Worm (Caenorhabditis elegans): Measurements from ENCODE around the gene F56F11.4.

The F56F11.4 gene

ce11 chrIII:2855929-2856328, at the start of gene F56F11.4:
Gene F56F11.4, plus strand, starts transcription at chrIII:2856229.
- TF ChIP-seq sea-1 (GFP tag; conservative IDR thresholded peaks at IDR 0.05) = no peak
- TF ChIP-seq ama-1 (optimal IDR thresholded peaks at IDR 0.05) = no peak
- no peak for TF ChIP-seq tra-4 (tag; optimal IDR thresholded peaks at IDR 0.05)
- TF ChIP-seq tbx-37 (GFP tag; conservative IDR thresholded peaks at IDR 0.05) = no peak
- TF ChIP-seq ets-7 (tag; optimal IDR thresholded peaks at IDR 0.05) = no peak
- TF ChIP-seq pes-1 (GFP tag; IDR thresholded peaks at IDR 0.05) = no peak
- TF ChIP-seq hnd-1 (tag; optimal IDR thresholded peaks at IDR 0.05) = no peak
- no peak for TF ChIP-seq ceh-36 (tag; optimal IDR thresholded peaks at IDR 0.05)
- no peak for TF ChIP-seq F13C5.2 (tag; optimal IDR thresholded peaks at IDR 0.05)
- TF ChIP-seq tbx-11 (GFP tag; IDR thresholded peaks at IDR 0.05) = no peak
- no peak for TF ChIP-seq flt-1 (GFP tag; IDR thresholded peaks at IDR 0.05)
- no peak for TF ChIP-seq hmg-4 (GFP tag; optimal IDR thresholded peaks at IDR 0.05)
- no peak for TF ChIP-seq ceh-13 (GFP tag; optimal IDR thresholded peaks at IDR 0.05)
- no peak for TF ChIP-seq B0310.2 (tag; optimal IDR thresholded peaks at IDR 0.05)
- TF ChIP-seq scrt-1 (GFP tag; IDR thresholded peaks at IDR 0.05) = no peak
- no peak for TF ChIP-seq aly-1 (tag; optimal IDR thresholded peaks at IDR 0.05)
- TF ChIP-seq hmbx-1 (tag; optimal IDR thresholded peaks at IDR 0.05) = no peak

- TF ChIP-seq tbx-11 (GFP tag; IDR thresholded peaks at IDR 0.05) (0 out of 2 replicates have a peak, but pooled peaks have one; percentile 19), ceh-13 (GFP tag; optimal IDR thresholded peaks at IDR 0.05) (no peak), hmg-4 (GFP tag; optimal IDR thresholded peaks at IDR 0.05) (no peak), ama-1 (optimal IDR thresholded peaks at IDR 0.05) (no peak), sea-1 (GFP tag; conservative IDR thresholded peaks at IDR 0.05) (peak; percentile 49; the same call in 1 of the 2 replicates), pes-1 (GFP tag; IDR thresholded peaks at IDR 0.05) (0 out of 2 replicates have a peak, but pooled peaks have one; percentile 9), ets-7 (tag; optimal IDR thresholded peaks at IDR 0.05) (no peak), tbx-37 (GFP tag; conservative IDR thresholded peaks at IDR 0.05) (no peak)
These were observed 44.6 kb upstream of the F56F11.4 start for ce11 chrIII:2811410-2811809.

- TF ChIP-seq sea-1 (GFP tag; conservative IDR thresholded peaks at IDR 0.05) (no peak), tbx-37 (GFP tag; conservative IDR thresholded peaks at IDR 0.05) (no peak), B0310.2 (tag; optimal IDR thresholded peaks at IDR 0.05) (no peak), aly-1 (tag; optimal IDR thresholded peaks at IDR 0.05) (no peak), hmbx-1 (tag; optimal IDR thresholded peaks at IDR 0.05) (no peak), ceh-36 (tag; optimal IDR thresholded peaks at IDR 0.05) (no peak), hmg-4 (GFP tag; optimal IDR thresholded peaks at IDR 0.05) (no peak), hnd-1 (tag; optimal IDR thresholded peaks at IDR 0.05) (no peak), tbx-11 (GFP tag; IDR thresholded peaks at IDR 0.05) (no peak), ets-7 (tag; optimal IDR thresholded peaks at IDR 0.05) (no peak), pes-1 (GFP tag; IDR thresholded peaks at IDR 0.05) (no peak), ceh-13 (GFP tag; optimal IDR thresholded peaks at IDR 0.05) (no peak), F13C5.2 (tag; optimal IDR thresholded peaks at IDR 0.05) (no peak), scrt-1 (GFP tag; IDR thresholded peaks at IDR 0.05) (no peak), tra-4 (tag; optimal IDR thresholded peaks at IDR 0.05) (no peak)
These were observed 41.0 kb upstream of the F56F11.4 start, which contains the start of gene tufm-1 for ce11 chrIII:2814919-2815554. Gene tufm-1, minus strand, starts transcription at chrIII:2814969.

- TF ChIP-seq scrt-1 (GFP tag; IDR thresholded peaks at IDR 0.05) (no peak), ceh-36 (tag; optimal IDR thresholded peaks at IDR 0.05) (no peak), flt-1 (GFP tag; IDR thresholded peaks at IDR 0.05) (no peak), B0310.2 (tag; optimal IDR thresholded peaks at IDR 0.05) (no peak), ceh-13 (GFP tag; optimal IDR thresholded peaks at IDR 0.05) (no peak), pes-1 (GFP tag; IDR thresholded peaks at IDR 0.05) (no peak), aly-1 (tag; optimal IDR thresholded peaks at IDR 0.05) (no peak), ets-7 (tag; optimal IDR thresholded peaks at IDR 0.05) (no peak), tbx-11 (GFP tag; IDR thresholded peaks at IDR 0.05) (no peak)
These were observed 39.7 kb upstream of the F56F11.4 start for ce11 chrIII:2816205-2816923.

- TF ChIP-seq B0310.2 (tag; optimal IDR thresholded peaks at IDR 0.05) (no peak), ceh-36 (tag; optimal IDR thresholded peaks at IDR 0.05) (no peak), hmbx-1 (tag; optimal IDR thresholded peaks at IDR 0.05) (no peak), hnd-1 (tag; optimal IDR thresholded peaks at IDR 0.05) (no peak), pes-1 (GFP tag; IDR thresholded peaks at IDR 0.05) (no peak), tbx-37 (GFP tag; conservative IDR thresholded peaks at IDR 0.05) (no peak), hmg-4 (GFP tag; optimal IDR thresholded peaks at IDR 0.05) (no peak), ets-7 (tag; optimal IDR thresholded peaks at IDR 0.05) (no peak), tra-4 (tag; optimal IDR thresholded peaks at IDR 0.05) (no peak), sea-1 (GFP tag; conservative IDR thresholded peaks at IDR 0.05) (no peak), F13C5.2 (tag; optimal IDR thresholded peaks at IDR 0.05) (no peak), flt-1 (GFP tag; IDR thresholded peaks at IDR 0.05) (no peak), aly-1 (tag; optimal IDR thresholded peaks at IDR 0.05) (no peak)
These were observed 38.2 kb upstream of the F56F11.4 start for ce11 chrIII:2817847-2818246.

ce11 chrIII:2818980-2819379, 37.0 kb upstream of the F56F11.4 start, which contains the start of gene pipp-4P:
Gene pipp-4P, plus strand, starts transcription at chrIII:2819280.
- TF ChIP-seq B0310.2 (tag; optimal IDR thresholded peaks at IDR 0.05) (no peak), tbx-37 (GFP tag; conservative IDR thresholded peaks at IDR 0.05) (no peak), aly-1 (tag; optimal IDR thresholded peaks at IDR 0.05) (no peak), hmbx-1 (tag; optimal IDR thresholded peaks at IDR 0.05) (no peak), sea-1 (GFP tag; conservative IDR thresholded peaks at IDR 0.05) (no peak), scrt-1 (GFP tag; IDR thresholded peaks at IDR 0.05) (no peak), pes-1 (GFP tag; IDR thresholded peaks at IDR 0.05) (no peak), ets-7 (tag; optimal IDR thresholded peaks at IDR 0.05) (no peak), tbx-11 (GFP tag; IDR thresholded peaks at IDR 0.05) (no peak)

ce11 chrIII:2826770-2827169, 29.3 kb upstream of the F56F11.4 start, which contains the start of gene Y71H2AM.1:
Gene Y71H2AM.1, plus strand, starts transcription at chrIII:2827070.
- TF ChIP-seq F13C5.2 (tag; optimal IDR thresholded peaks at IDR 0.05) (no peak), flt-1 (GFP tag; IDR thresholded peaks at IDR 0.05) (no peak), tra-4 (tag; optimal IDR thresholded peaks at IDR 0.05) (no peak), tbx-11 (GFP tag; IDR thresholded peaks at IDR 0.05) (no peak), ama-1 (optimal IDR thresholded peaks at IDR 0.05) (no peak), ceh-13 (GFP tag; optimal IDR thresholded peaks at IDR 0.05) (no peak), sea-1 (GFP tag; conservative IDR thresholded peaks at IDR 0.05) (no peak), ets-7 (tag; optimal IDR thresholded peaks at IDR 0.05) (no peak), hmbx-1 (tag; optimal IDR thresholded peaks at IDR 0.05) (no peak), tbx-37 (GFP tag; conservative IDR thresholded peaks at IDR 0.05) (no peak), aly-1 (tag; optimal IDR thresholded peaks at IDR 0.05) (no peak), ceh-36 (tag; optimal IDR thresholded peaks at IDR 0.05) (no peak)

Data from whole organism, early embryonic.